Fruit fly (Drosophila melanogaster): ENCODE data around the gene CG17242.

Gene CG17242

dm6 chr2L:2238151-2238550 lies 30.8 kb downstream of the CG17242 start, which contains the start of gene Tengl3:
TSS of gene Tengl3 (minus strand) at chr2L:2238251.
- TF ChIP-seq dl (GFP tag; optimal IDR thresholded peaks at IDR 0.05; ENCODE audit: insufficient read depth in 1 of 2, partially characterized antibody in 2 of 2) (no peak), foxo (GFP tag; optimal IDR thresholded peaks at IDR 0.05) (no peak), h (GFP tag; optimal IDR thresholded peaks at IDR 0.05) (no peak), woc (GFP tag; optimal IDR thresholded peaks at IDR 0.05) (no peak), usp (GFP tag; optimal IDR thresholded peaks at IDR 0.05) (no peak), Dfd (GFP tag; optimal IDR thresholded peaks at IDR 0.05) (no peak), Hnf4 (GFP tag; optimal IDR thresholded peaks at IDR 0.05) (no peak), HLH106 (tag; optimal IDR thresholded peaks at IDR 0.05) (no peak), psq (GFP tag; optimal IDR thresholded peaks at IDR 0.05) (no peak), br (GFP tag; optimal IDR thresholded peaks at IDR 0.05) (no peak), Vsx2 (GFP tag; optimal IDR thresholded peaks at IDR 0.05; ENCODE audit: partially characterized antibody) (no peak), CrebA (GFP tag; optimal IDR thresholded peaks at IDR 0.05; ENCODE audit: borderline replicate concordance) (no peak), jim (GFP tag; optimal IDR thresholded peaks at IDR 0.05) (no peak)

DNA sequence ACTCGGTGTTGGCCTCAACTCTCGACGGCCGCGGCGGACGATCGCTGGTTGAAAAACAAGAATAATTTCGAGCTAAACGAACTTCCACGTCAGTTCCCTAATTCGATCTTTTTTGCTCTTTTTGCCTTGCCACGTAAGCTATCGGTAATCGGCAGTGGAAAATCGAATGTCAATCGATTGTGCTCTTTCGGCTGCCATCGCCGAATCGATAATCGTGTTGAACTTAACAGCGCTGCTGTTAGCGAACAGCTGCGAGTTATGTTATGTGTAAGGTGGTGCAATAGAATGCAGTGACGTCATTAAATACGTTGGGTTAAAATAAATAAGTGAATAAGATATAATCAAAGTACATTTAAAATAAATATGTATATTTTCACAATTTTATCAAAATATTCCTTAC lies 32.2 kb downstream of the CG17242 start, which contains the start of gene Sec24CD:
Gene Sec24CD (minus strand): TSS at position 123 of the 400 bp plus-strand sequence.
- peak; percentile 94 for TF ChIP-seq CrebA (GFP tag; optimal IDR thresholded peaks at IDR 0.05; ENCODE audit: borderline replicate concordance)
- TF ChIP-seq h (GFP tag; optimal IDR thresholded peaks at IDR 0.05): peak; percentile 13
- TF ChIP-seq Hnf4 (GFP tag; optimal IDR thresholded peaks at IDR 0.05): no peak
- peak; percentile 24 for TF ChIP-seq OdsH (GFP tag; optimal IDR thresholded peaks at IDR 0.05)
- TF ChIP-seq woc (GFP tag; optimal IDR thresholded peaks at IDR 0.05): peak; percentile 86

- TF ChIP-seq Dif (GFP tag; optimal IDR thresholded peaks at IDR 0.05; ENCODE audit: partially characterized antibody) (no peak), br (GFP tag; optimal IDR thresholded peaks at IDR 0.05) (no peak), Rel (GFP tag; optimal IDR thresholded peaks at IDR 0.05) (no peak), Rel (tag; optimal IDR thresholded peaks at IDR 0.05) (peak; percentile 16), N (GFP tag; optimal IDR thresholded peaks at IDR 0.05) (no peak), h (GFP tag; optimal IDR thresholded peaks at IDR 0.05) (peak; percentile 42), dl (GFP tag; optimal IDR thresholded peaks at IDR 0.05; ENCODE audit: insufficient read depth in 1 of 2, partially characterized antibody in 2 of 2) (no peak), pan (optimal IDR thresholded peaks at IDR 0.05) (no peak), GATAd (GFP tag; optimal IDR thresholded peaks at IDR 0.05) (no peak), OdsH (GFP tag; optimal IDR thresholded peaks at IDR 0.05) (no peak), Dfd (GFP tag; optimal IDR thresholded peaks at IDR 0.05) (no peak), Hr83 (GFP tag; optimal IDR thresholded peaks at IDR 0.05; ENCODE audit: poor library complexity, severe bottlenecking) (peak; percentile 7), Vsx2 (GFP tag; optimal IDR thresholded peaks at IDR 0.05; ENCODE audit: partially characterized antibody) (no peak), ey (GFP tag; optimal IDR thresholded peaks at IDR 0.05) (no peak), rgr (GFP tag; optimal IDR thresholded peaks at IDR 0.05) (no peak), psq (GFP tag; optimal IDR thresholded peaks at IDR 0.05) (peak; percentile 52), sv (GFP tag; optimal IDR thresholded peaks at IDR 0.05) (no peak), Sp1 (GFP tag; optimal IDR thresholded peaks at IDR 0.05) (no peak), tai (GFP tag; optimal IDR thresholded peaks at IDR 0.05) (no peak), dmrt93B (GFP tag; optimal IDR thresholded peaks at IDR 0.05) (no peak), CG9705 (GFP tag; optimal IDR thresholded peaks at IDR 0.05) (no peak), foxo (GFP tag; optimal IDR thresholded peaks at IDR 0.05) (no peak), Myc (optimal IDR thresholded peaks at IDR 0.05) (no peak), Hr78 (GFP tag; optimal IDR thresholded peaks at IDR 0.05) (no peak), Abd-B (GFP tag; optimal IDR thresholded peaks at IDR 0.05) (no peak)
Observed at dm6 chr2L:2228179-2228849, 40.6 kb downstream of the CG17242 start.

DNA sequence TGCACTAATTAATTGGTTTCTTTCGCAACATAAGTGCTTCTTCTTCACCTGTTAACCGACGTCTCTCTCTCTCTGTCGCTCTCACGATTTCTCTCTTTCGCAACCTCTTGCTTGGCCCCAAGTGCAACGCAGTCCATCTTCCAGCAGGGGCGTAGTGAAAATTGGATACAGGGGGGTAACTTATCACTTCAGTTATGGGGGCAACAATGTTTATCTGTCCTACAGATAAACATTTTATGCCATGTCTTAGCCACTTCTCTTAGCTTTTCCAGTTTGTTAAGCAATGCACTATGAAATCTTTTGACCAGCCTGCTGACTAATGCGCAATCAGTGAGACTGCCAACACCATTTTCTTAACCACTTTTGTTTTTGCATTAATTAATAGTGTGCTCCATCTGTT lies 41.6 kb downstream of the CG17242 start:
- TF ChIP-seq br (GFP tag; optimal IDR thresholded peaks at IDR 0.05) (peak; percentile 75), rgr (GFP tag; optimal IDR thresholded peaks at IDR 0.05) (peak; percentile 76), foxo (GFP tag; optimal IDR thresholded peaks at IDR 0.05) (peak in 1 of 2 experiments; percentile 72), psq (GFP tag; optimal IDR thresholded peaks at IDR 0.05) (peak; percentile 16), sage (GFP tag; optimal IDR thresholded peaks at IDR 0.05) (peak; percentile 4), Hnf4 (GFP tag; optimal IDR thresholded peaks at IDR 0.05) (peak; percentile 79), Rel (GFP tag; optimal IDR thresholded peaks at IDR 0.05) (no peak), Rel (tag; optimal IDR thresholded peaks at IDR 0.05) (no peak), Jra (GFP tag; optimal IDR thresholded peaks at IDR 0.05) (peak; percentile 45), h (GFP tag; optimal IDR thresholded peaks at IDR 0.05) (peak; percentile 63), usp (GFP tag; optimal IDR thresholded peaks at IDR 0.05) (no peak), ey (GFP tag; optimal IDR thresholded peaks at IDR 0.05) (peak; percentile 66), fru (GFP tag; optimal IDR thresholded peaks at IDR 0.05) (peak; percentile 63), HLH106 (tag; optimal IDR thresholded peaks at IDR 0.05) (peak; percentile 46), brk (GFP tag; optimal IDR thresholded peaks at IDR 0.05) (peak; percentile 52), tai (GFP tag; optimal IDR thresholded peaks at IDR 0.05) (no peak), Sp1 (GFP tag; optimal IDR thresholded peaks at IDR 0.05) (peak; percentile 38), Abd-B (GFP tag; optimal IDR thresholded peaks at IDR 0.05) (no peak), dl (GFP tag; optimal IDR thresholded peaks at IDR 0.05; ENCODE audit: insufficient read depth in 1 of 2, partially characterized antibody in 2 of 2) (no peak), OdsH (GFP tag; optimal IDR thresholded peaks at IDR 0.05) (peak; percentile 78), Hr83 (GFP tag; optimal IDR thresholded peaks at IDR 0.05; ENCODE audit: poor library complexity, severe bottlenecking) (peak; percentile 10)

Measured in whole organism, wandering third instar larva.